Fruit fly (Drosophila melanogaster) whole organism, embryonic: ENCODE results near the gene CG33293.

ENCODE experiments used
- BEAF-32 ChIP-seq: fragments of 200-800 bp; sonication (Bioruptor generic); optimal IDR thresholded peaks from 3 replicates; lab custom pipeline; 2017; ENCODE audit warnings: missing biosample characterization, missing genetic modification characterization, mild to moderate bottlenecking, moderate library complexity, missing genetic modification reagents
- Bgb ChIP-seq: fragments of 200-800 bp; sonication (Bioruptor generic); IDR thresholded peaks from 2 replicates; pipeline ENCODE4 v1.3.6; 2022; ENCODE audit warnings: missing biosample characterization, missing genetic modification characterization; ENCODE audit not compliant: partially characterized antibody
- CG10654 ChIP-seq: fragments of 200-800 bp; sonication (Bioruptor generic); optimal IDR thresholded peaks from 2 replicates; lab custom pipeline; 2016; ENCODE audit warnings: missing biosample characterization, missing genetic modification characterization
- CG12744 ChIP-seq: fragments of 200-800 bp; sonication (Bioruptor generic); optimal IDR thresholded peaks from 2 replicates; lab custom pipeline; 2016; ENCODE audit warnings: missing biosample characterization, missing genetic modification characterization
- CG13123 ChIP-seq: fragments of 200-800 bp; sonication (Bioruptor generic); optimal IDR thresholded peaks from 2 replicates; lab custom pipeline; 2016; ENCODE audit warnings: missing biosample characterization, missing genetic modification characterization
- CG13296 ChIP-seq: fragments of 200-800 bp; sonication (Bioruptor generic); optimal IDR thresholded peaks from 3 replicates; lab custom pipeline; 2018; ENCODE audit warnings: missing biosample characterization, mild to moderate bottlenecking, missing genetic modification characterization
- CG13894 ChIP-seq: fragments of 200-800 bp; sonication (Bioruptor generic); optimal IDR thresholded peaks from 3 replicates; lab custom pipeline; 2018; ENCODE audit warnings: missing biosample characterization, mild to moderate bottlenecking, missing genetic modification characterization, moderate library complexity
- CG14860 ChIP-seq: fragments of 200-800 bp; sonication (Bioruptor generic); IDR thresholded peaks from 3 replicates; pipeline ENCODE4 v1.3.6; 2022; ENCODE audit warnings: missing biosample characterization, missing genetic modification characterization; ENCODE audit not compliant: partially characterized antibody
- CG16815 ChIP-seq: fragments of 200-800 bp; sonication (Bioruptor generic); optimal IDR thresholded peaks from 3 replicates; lab custom pipeline; 2017; ENCODE audit warnings: missing biosample characterization, mild to moderate bottlenecking, missing genetic modification characterization
- CG2875 ChIP-seq: fragments of 200-800 bp; sonication (Bioruptor generic); optimal IDR thresholded peaks from 2 replicates; lab custom pipeline; 2017; ENCODE audit warnings: missing biosample characterization, mild to moderate bottlenecking, missing genetic modification characterization, missing genetic modification reagents
- CG32532 ChIP-seq: fragments of 200-800 bp; sonication (Bioruptor generic); IDR thresholded peaks from 2 replicates; pipeline ENCODE4 v1.3.6; 2022; ENCODE audit warnings: missing biosample characterization, missing genetic modification characterization
- CG4328 ChIP-seq: fragments of 200-800 bp; sonication (Bioruptor generic); optimal IDR thresholded peaks from 3 replicates; lab custom pipeline; 2017; ENCODE audit warnings: missing biosample characterization, missing genetic modification reagents, missing genetic modification characterization
- CG7556 ChIP-seq: fragments of 200-800 bp; sonication (Bioruptor generic); optimal IDR thresholded peaks from 2 replicates; lab custom pipeline; 2017; ENCODE audit warnings: missing biosample characterization, mild to moderate bottlenecking, missing genetic modification characterization
- CG8359 ChIP-seq: fragments of 200-800 bp; sonication (Bioruptor generic); optimal IDR thresholded peaks from 2 replicates; lab custom pipeline; 2017; ENCODE audit warnings: missing biosample characterization, mild to moderate bottlenecking, missing genetic modification characterization, borderline replicate concordance
- Chrac-16 ChIP-seq: fragments of 200-800 bp; sonication (Bioruptor generic); optimal IDR thresholded peaks from 3 replicates; lab custom pipeline; 2016; ENCODE audit warnings: missing biosample characterization, missing genetic modification characterization
- Dek ChIP-seq: fragments of 200-800 bp; sonication (Bioruptor generic); optimal IDR thresholded peaks from 3 replicates; lab custom pipeline; 2019; ENCODE audit warnings: missing biosample characterization, mild to moderate bottlenecking, missing genetic modification characterization, moderate library complexity
- Dip3 ChIP-seq: fragments of 200-800 bp; sonication (Bioruptor generic); optimal IDR thresholded peaks from 3 replicates; lab custom pipeline; 2016; ENCODE audit warnings: missing biosample characterization, missing genetic modification characterization
- Dll ChIP-seq: fragments of 200-800 bp; sonication (Bioruptor generic); IDR thresholded peaks from 4 replicates; pipeline ENCODE4 v1.3.6; 2022; ENCODE audit warnings: missing biosample characterization, missing genetic modification characterization; ENCODE audit not compliant: partially characterized antibody
- E2f2 ChIP-seq: fragments of 200-800 bp; sonication (Bioruptor generic); IDR thresholded peaks from 2 replicates; pipeline ENCODE4 v1.3.6; 2022; ENCODE audit warnings: missing biosample characterization, missing genetic modification characterization
- Gug ChIP-seq: fragments of 200-800 bp; sonication (Bioruptor generic); IDR thresholded peaks from 4 replicates; pipeline ENCODE4 v1.3.6; 2022; ENCODE audit warnings: missing biosample characterization, missing genetic modification characterization
- H15 ChIP-seq: fragments of 200-800 bp; sonication (Bioruptor generic); IDR thresholded peaks from 3 replicates; pipeline ENCODE4 v1.3.6; 2022; ENCODE audit warnings: missing biosample characterization, missing genetic modification characterization
- HHEX ChIP-seq: fragments of 200-800 bp; sonication (Bioruptor generic); optimal IDR thresholded peaks from 3 replicates; lab custom pipeline; 2017; ENCODE audit warnings: missing biosample characterization, mild to moderate bottlenecking, missing genetic modification characterization, missing genetic modification reagents
- HmgD ChIP-seq: fragments of 200-800 bp; sonication (Bioruptor generic); optimal IDR thresholded peaks from 3 replicates; lab custom pipeline; 2016; ENCODE audit warnings: missing biosample characterization, missing genetic modification characterization
- Hmr ChIP-seq: fragments of 200-800 bp; sonication (Bioruptor generic); optimal IDR thresholded peaks from 3 replicates; lab custom pipeline; 2017; ENCODE audit warnings: mild to moderate bottlenecking, missing biosample characterization, missing genetic modification reagents, missing genetic modification characterization
- Hr51 ChIP-seq, 2 experiments: fragments of 200-800 bp; sonication (Bioruptor generic); optimal IDR thresholded peaks; 2 replicates in 1 of 2; 3 replicates in 1 of 2; lab custom pipeline; 2016 to 2018; ENCODE audit warnings: missing biosample characterization in 2 of 2, missing genetic modification characterization in 2 of 2, mild to moderate bottlenecking in 1 of 2, moderate library complexity in 1 of 2
- Lpt ChIP-seq: fragments of >200 bp; optimal IDR thresholded peaks from 2 replicates; lab custom pipeline; 2018; ENCODE audit warnings: missing biosample characterization, missing genetic modification characterization
- Pdp1 ChIP-seq, 2 experiments: fragments of 200-800 bp; sonication (Bioruptor generic); optimal IDR thresholded peaks; 3 replicates each; lab custom pipeline; 2016; ENCODE audit warnings: missing biosample characterization in 2 of 2, missing genetic modification characterization in 2 of 2, mild to moderate bottlenecking in 1 of 2, moderate library complexity in 1 of 2
- Rfx ChIP-seq: fragments of 200-800 bp; sonication (Bioruptor generic); IDR thresholded peaks from 2 replicates; pipeline ENCODE4 v1.3.6; 2022; ENCODE audit warnings: missing biosample characterization, missing genetic modification characterization
- Stat92E ChIP-seq, 3 experiments: fragments of >200 bp in 2 of 3; fragments of 200-800 bp in 1 of 3; sonication (Bioruptor generic) in 1 of 3; optimal IDR thresholded peaks; 2 replicates each; lab custom pipeline; 2017 to 2019; ENCODE audit warnings: missing biosample characterization in 3 of 3, missing genetic modification characterization in 3 of 3, mild to moderate bottlenecking in 1 of 3, moderate library complexity in 1 of 3
- ap ChIP-seq: fragments of 200-800 bp; sonication (Bioruptor generic); IDR thresholded peaks from 2 replicates; pipeline ENCODE4 v1.3.6; 2022; ENCODE audit warnings: missing biosample characterization, missing genetic modification characterization
- ato ChIP-seq: fragments of 200-800 bp; sonication (Bioruptor generic); IDR thresholded peaks from 2 replicates; pipeline ENCODE4 v1.3.6; 2022; ENCODE audit warnings: missing biosample characterization, missing genetic modification characterization; ENCODE audit not compliant: partially characterized antibody
- bcd ChIP-seq: fragments of 200-800 bp; sonication (Bioruptor generic); optimal IDR thresholded peaks from 2 replicates; lab custom pipeline; 2017; ENCODE audit warnings: missing biosample characterization, mild to moderate bottlenecking, missing genetic modification characterization
- chif ChIP-seq, 2 experiments: fragments of 200-800 bp; sonication (Bioruptor generic); optimal IDR thresholded peaks; 3 replicates each; lab custom pipeline; 2016; ENCODE audit warnings: missing biosample characterization in 2 of 2, missing genetic modification characterization in 2 of 2
- dysf ChIP-seq: fragments of 200-800 bp; sonication (Bioruptor generic); IDR thresholded peaks from 3 replicates; pipeline ENCODE4 v1.3.6; 2022; ENCODE audit warnings: missing biosample characterization, missing genetic modification characterization
- gcm ChIP-seq: fragments of 200-800 bp; sonication (Bioruptor generic); optimal IDR thresholded peaks from 2 replicates; lab custom pipeline; 2019; ENCODE audit warnings: missing biosample characterization, mild to moderate bottlenecking, missing genetic modification characterization, moderate library complexity
- hkb ChIP-seq, 2 experiments: fragments of 200-800 bp in 1 of 2; fragments of >200 bp in 1 of 2; sonication (Bioruptor generic) in 1 of 2; IDR thresholded peaks in 1 of 2; optimal IDR thresholded peaks in 1 of 2; 2 replicates each; pipeline versions ENCODE4 v1.3.6 to Lab custom; 2017 to 2022; ENCODE audit warnings: missing biosample characterization in 1 of 2, missing genetic modification characterization in 1 of 2
- kay ChIP-seq: fragments of 200-800 bp; sonication (Bioruptor generic); optimal IDR thresholded peaks from 2 replicates; lab custom pipeline; 2016; ENCODE audit warnings: missing biosample characterization, missing genetic modification characterization
- knrl ChIP-seq: fragments of 200-800 bp; sonication (Bioruptor generic); IDR thresholded peaks from 3 replicates; pipeline ENCODE4 v1.3.6; 2022; ENCODE audit warnings: missing biosample characterization, missing genetic modification characterization; ENCODE audit not compliant: partially characterized antibody
- lilli ChIP-seq: fragments of 200-800 bp; sonication (Bioruptor generic); optimal IDR thresholded peaks from 3 replicates; lab custom pipeline; 2016; ENCODE audit warnings: missing biosample characterization, missing genetic modification characterization
- phol ChIP-seq: fragments of 200-800 bp; sonication (Bioruptor generic); optimal IDR thresholded peaks from 3 replicates; lab custom pipeline; 2018; ENCODE audit warnings: missing biosample characterization, mild to moderate bottlenecking, missing genetic modification characterization, moderate library complexity
- salm ChIP-seq: fragments of 200-800 bp; sonication (Bioruptor generic); optimal IDR thresholded peaks from 2 replicates; lab custom pipeline; 2018; ENCODE audit warnings: missing biosample characterization, mild to moderate bottlenecking, missing genetic modification characterization
- sna ChIP-seq: fragments of 200-800 bp; sonication (Bioruptor generic); IDR thresholded peaks from 2 replicates; pipeline ENCODE4 v1.3.6; 2022; ENCODE audit warnings: missing biosample characterization, missing genetic modification characterization; ENCODE audit not compliant: partially characterized antibody
- sqz ChIP-seq: fragments of 200-800 bp; sonication (Bioruptor generic); optimal IDR thresholded peaks from 3 replicates; lab custom pipeline; 2018; ENCODE audit warnings: missing biosample characterization, mild to moderate bottlenecking, missing genetic modification characterization
- stwl ChIP-seq: fragments of 200-800 bp; sonication (Bioruptor generic); optimal IDR thresholded peaks from 3 replicates; lab custom pipeline; 2018; ENCODE audit warnings: missing biosample characterization, mild to moderate bottlenecking, missing genetic modification characterization, moderate library complexity
- sug ChIP-seq: fragments of 200-800 bp; optimal IDR thresholded peaks from 2 replicates; lab custom pipeline; 2019; ENCODE audit warnings: missing biosample characterization, mild to moderate bottlenecking, missing genetic modification characterization, moderate library complexity
- tna ChIP-seq: fragments of 200-800 bp; sonication (Bioruptor generic); IDR thresholded peaks from 2 replicates; pipeline ENCODE4 v1.3.6; 2022; ENCODE audit warnings: missing biosample characterization, missing genetic modification characterization; ENCODE audit not compliant: partially characterized antibody
- z ChIP-seq: fragments of 200-800 bp; sonication (Bioruptor generic); IDR thresholded peaks from 3 replicates; pipeline ENCODE4 v1.3.6; 2022; ENCODE audit warnings: missing biosample characterization, missing genetic modification characterization

Gene CG33293

DNA sequence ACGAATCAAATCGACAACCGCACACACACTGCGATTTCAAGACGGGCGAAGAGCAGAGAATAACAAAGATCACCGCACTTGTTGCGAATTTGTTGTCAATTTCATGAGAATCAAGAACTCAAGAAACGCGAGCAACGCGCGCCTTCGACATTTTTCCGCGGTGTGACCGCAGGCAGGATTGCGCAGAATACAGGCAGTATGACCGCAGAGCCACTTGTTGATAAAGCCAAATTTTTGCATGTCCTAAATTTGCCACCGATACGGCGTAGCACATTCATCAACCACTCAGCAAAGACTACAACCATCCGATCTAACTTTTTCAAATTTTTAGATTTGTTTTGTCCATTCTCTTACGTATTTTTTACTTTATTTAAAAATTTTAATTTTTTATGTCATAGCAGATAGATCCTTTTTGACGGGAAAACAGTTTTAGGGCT lies 23.2 kb downstream of the CG33293 start, which contains the start of gene cno (continued):
- no peak for TF ChIP-seq CG2875 (GFP tag; lab: Kevin White, UChicago)
- peak; percentile 88 for TF ChIP-seq Hmr (GFP tag; lab: Kevin White, UChicago)
- TF ChIP-seq hkb (optimal IDR thresholded peaks at IDR 0.05; lab: Kevin White, UChicago), result peak; percentile 56
- 0 out of 2 replicates have a peak, but pooled peaks have one; percentile 12 for TF ChIP-seq hkb (GFP tag; IDR thresholded peaks at IDR 0.05; lab: Robert Waterston, UW)
- peak; percentile 24; the same call in 1 of the 2 replicates for TF ChIP-seq ato (GFP tag; lab: Robert Waterston, UW)
- peak; percentile 2 for TF ChIP-seq bcd (GFP tag; lab: Kevin White, UChicago)
- TF ChIP-seq BEAF-32 (GFP tag; lab: Kevin White, UChicago), result peak; percentile 59
- no peak for TF ChIP-seq CG7556 (GFP tag; lab: Kevin White, UChicago)
- TF ChIP-seq tna (GFP tag; lab: Robert Waterston, UW), result no peak
- no peak for TF ChIP-seq CG12744 (GFP tag; lab: Kevin White, UChicago)
- TF ChIP-seq Stat92E (GFP tag; optimal IDR thresholded peaks at IDR 0.05; lab: Kevin White, UChicago), result peak in 1 of 3 experiments; percentile 76
- TF ChIP-seq HmgD (GFP tag; lab: Kevin White, UChicago), result peak; percentile 45
- TF ChIP-seq Lpt, result no peak
- TF ChIP-seq CG13894, result peak; percentile 42
- peak in 1 of 2 experiments; percentile 60 for TF ChIP-seq Pdp1 (GFP tag; optimal IDR thresholded peaks at IDR 0.05; lab: Kevin White, UChicago)
- peak; percentile 48 for TF ChIP-seq CG13296
- TF ChIP-seq Hr51 (GFP tag; optimal IDR thresholded peaks at IDR 0.05; lab: Kevin White, UChicago), result no peak
- TF ChIP-seq stwl (tag; lab: Kevin White, UChicago), result peak; percentile 42
- TF ChIP-seq Dip3, result peak; percentile 30
- TF ChIP-seq H15 (GFP tag; lab: Robert Waterston, UW), result no peak
- peak in 1 of 2 experiments; percentile 11 for TF ChIP-seq chif (GFP tag; optimal IDR thresholded peaks at IDR 0.05; lab: Kevin White, UChicago)
- peak; percentile 67 for TF ChIP-seq phol
- TF ChIP-seq sna (GFP tag; lab: Robert Waterston, UW), result no peak
- peak; percentile 39 for TF ChIP-seq salm
- TF ChIP-seq Chrac-16 (GFP tag; lab: Kevin White, UChicago), result no peak
- no peak for TF ChIP-seq z (GFP tag; lab: Robert Waterston, UW)
- TF ChIP-seq sug (tag; lab: Kevin White, UChicago), result peak; percentile 10
- peak; percentile 51; the same call in 1 of the 3 replicates for TF ChIP-seq knrl (GFP tag; lab: Robert Waterston, UW)
- TF ChIP-seq kay, result no peak
- no peak for TF ChIP-seq CG13123 (GFP tag; lab: Kevin White, UChicago)
- peak; percentile 12 for TF ChIP-seq gcm (GFP tag; lab: Kevin White, UChicago)
- TF ChIP-seq sqz (GFP tag; lab: Kevin White, UChicago), result no peak
- no peak for TF ChIP-seq CG16815
- TF ChIP-seq CG8359, result peak; percentile 7
- TF ChIP-seq Dll (GFP tag; lab: Robert Waterston, UW), result no peak
- TF ChIP-seq CG10654 (GFP tag; lab: Kevin White, UChicago), result no peak
- peak; percentile 27; the same call in 1 of the 2 replicates for TF ChIP-seq Rfx (GFP tag; lab: Robert Waterston, UW)
- no peak for TF ChIP-seq ap (GFP tag; lab: Robert Waterston, UW)
- peak; percentile 65; the same call in 1 of the 2 replicates for TF ChIP-seq Bgb
- TF ChIP-seq HHEX (GFP tag; lab: Kevin White, UChicago), result peak; percentile 1
- peak; percentile 85 for TF ChIP-seq E2f2 (GFP tag; lab: Robert Waterston, UW)
- no peak for TF ChIP-seq Gug (GFP tag; lab: Robert Waterston, UW)
- TF ChIP-seq CG14860 (GFP tag; lab: Robert Waterston, UW), result peak; percentile 21; the same call in 1 of the 3 replicates
- peak; percentile 24 for TF ChIP-seq lilli
- TF ChIP-seq CG32532, result 0 out of 2 replicates have a peak, but pooled peaks have one; percentile 29
- no peak for TF ChIP-seq dysf (GFP tag; lab: Robert Waterston, UW)
- peak; percentile 36 for TF ChIP-seq Dek (tag; lab: Kevin White, UChicago)
- TF ChIP-seq CG4328 (GFP tag; lab: Kevin White, UChicago), result no peak
